Fruit fly (Drosophila melanogaster): ENCODE measurements around the gene CG43841.

CG43841 gene

dm6 chrX:18467881-18468280 lies 28.4 kb downstream of the CG43841 start (continued):
- TF ChIP-seq Sox100B (GFP tag; optimal IDR thresholded peaks at IDR 0.05) (no peak), dmrt99B (tag; optimal IDR thresholded peaks at IDR 0.05) (peak; percentile 42), CG3407 (GFP tag; optimal IDR thresholded peaks at IDR 0.05) (no peak), chn (GFP tag; optimal IDR thresholded peaks at IDR 0.05) (no peak), H2.0 (GFP tag; IDR thresholded peaks at IDR 0.05) (0 out of 2 replicates have a peak, but pooled peaks have one; percentile 29), Nf-YB (GFP tag; optimal IDR thresholded peaks at IDR 0.05) (no peak), HHEX (GFP tag; optimal IDR thresholded peaks at IDR 0.05) (peak; percentile 29), Hsf (GFP tag; optimal IDR thresholded peaks at IDR 0.05) (peak; percentile 34), Atf6 (GFP tag; IDR thresholded peaks at IDR 0.05) (peak; percentile 42), pb (GFP tag; optimal IDR thresholded peaks at IDR 0.05) (no peak), Oli (tag; optimal IDR thresholded peaks at IDR 0.05) (peak; percentile 17), scrt (GFP tag; optimal IDR thresholded peaks at IDR 0.05) (peak; percentile 28), Vsx1 (GFP tag; optimal IDR thresholded peaks at IDR 0.05) (no peak), CG2678 (tag; optimal IDR thresholded peaks at IDR 0.05) (peak; percentile 51), Hand (GFP tag; optimal IDR thresholded peaks at IDR 0.05) (peak; percentile 24), CG1603 (tag; optimal IDR thresholded peaks at IDR 0.05) (peak; percentile 25), CG7556 (GFP tag; optimal IDR thresholded peaks at IDR 0.05) (peak; percentile 32), mirr (GFP tag; optimal IDR thresholded peaks at IDR 0.05) (no peak), Atf-2 (GFP tag; optimal IDR thresholded peaks at IDR 0.05) (no peak), NFAT (GFP tag; IDR thresholded peaks at IDR 0.05) (no peak), Med (GFP tag) (peak; percentile 86), row (GFP tag; IDR thresholded peaks at IDR 0.05) (peak; percentile 56), CG10209 (GFP tag; optimal IDR thresholded peaks at IDR 0.05) (peak; percentile 10), CG9215 (GFP tag; IDR thresholded peaks at IDR 0.05) (peak; percentile 14; the same call in 1 of the 2 replicates), cad (GFP tag; optimal IDR thresholded peaks at IDR 0.05) (no peak), CG6765 (GFP tag; optimal IDR thresholded peaks at IDR 0.05) (no peak), phol (tag; optimal IDR thresholded peaks at IDR 0.05) (peak; percentile 5), CG18599 (GFP tag; optimal IDR thresholded peaks at IDR 0.05) (peak; percentile 71), CG31224 (GFP tag; IDR thresholded peaks at IDR 0.05) (no peak), Abd-B (GFP tag; optimal IDR thresholded peaks at IDR 0.05) (peak; percentile 13), HmgZ (tag; optimal IDR thresholded peaks at IDR 0.05) (peak; percentile 12), Fer1 (GFP tag; optimal IDR thresholded peaks at IDR 0.05) (peak; percentile 61), CG1529 (GFP tag; optimal IDR thresholded peaks at IDR 0.05) (no peak), CG1602 (GFP tag; optimal IDR thresholded peaks at IDR 0.05) (peak; percentile 7), ind (GFP tag; optimal IDR thresholded peaks at IDR 0.05) (peak; percentile 33), CG17359 (tag; optimal IDR thresholded peaks at IDR 0.05) (peak; percentile 12), Ada2b (GFP tag; IDR thresholded peaks at IDR 0.05) (peak; percentile 43; the same call in 1 of the 2 replicates), lmd (GFP tag; IDR thresholded peaks at IDR 0.05) (peak; percentile 46), CG11504 (tag; optimal IDR thresholded peaks at IDR 0.05) (peak; percentile 52), Scr (GFP tag; IDR thresholded peaks at IDR 0.05; ENCODE audit: partially characterized antibody) (no peak), Kr (GFP tag; optimal IDR thresholded peaks at IDR 0.05) (no peak), CG2712 (tag; optimal IDR thresholded peaks at IDR 0.05) (no peak), pan (optimal IDR thresholded peaks at IDR 0.05) (no peak), pan (GFP tag; optimal IDR thresholded peaks at IDR 0.05 in 1 of 2, IDR thresholded peaks at IDR 0.05 in 1 of 2) (peak in 1 of 2 experiments; percentile 58), CG14441 (GFP tag; IDR thresholded peaks at IDR 0.05) (peak; percentile 48; the same call in 1 of the 2 replicates), Mrtf (GFP tag; IDR thresholded peaks at IDR 0.05) (0 out of 3 replicates have a peak, but pooled peaks have one; percentile 21), CG7357 (GFP tag; IDR thresholded peaks at IDR 0.05) (0 out of 3 replicates have a peak, but pooled peaks have one; percentile 18), Dek (tag; optimal IDR thresholded peaks at IDR 0.05) (no peak), CG17385 (GFP tag; optimal IDR thresholded peaks at IDR 0.05) (peak; percentile 8), Pdp1 (GFP tag; optimal IDR thresholded peaks at IDR 0.05) (peak in 1 of 2 experiments; percentile 12)

Measured in whole organism, embryonic.